Fruit fly (Drosophila melanogaster) whole organism, wandering third instar larva: Measurements from ENCODE around the gene Dic2.

ENCODE experiments used
- Abd-B ChIP-seq: fragments of >200 bp; optimal IDR thresholded peaks from 2 replicates; lab custom pipeline; 2017; ENCODE audit warnings: missing biosample characterization, missing genetic modification characterization
- CG32264 ChIP-seq: fragments of 200-800 bp; sonication (Bioruptor generic); optimal IDR thresholded peaks from 2 replicates; lab custom pipeline; 2016; ENCODE audit warnings: missing biosample characterization, missing genetic modification characterization
- CG9705 ChIP-seq: fragments of 200-800 bp; sonication (Bioruptor generic); optimal IDR thresholded peaks from 2 replicates; lab custom pipeline; 2018; ENCODE audit warnings: missing biosample characterization, mild to moderate bottlenecking, missing genetic modification characterization
- Dfd ChIP-seq: fragments of >200 bp; optimal IDR thresholded peaks from 2 replicates; lab custom pipeline; 2017; ENCODE audit warnings: missing biosample characterization, missing genetic modification characterization
- Dif ChIP-seq: fragments of 200-275, 200-300 bp; sonication (Bioruptor generic); optimal IDR thresholded peaks from 2 replicates; lab custom pipeline; 2018; ENCODE audit warnings: missing biosample characterization, missing genetic modification characterization; ENCODE audit not compliant: partially characterized antibody
- GATAd ChIP-seq: sonication (Bioruptor generic); optimal IDR thresholded peaks from 2 replicates; lab custom pipeline; 2016; ENCODE audit warnings: missing biosample characterization, missing genetic modification characterization
- Hnf4 ChIP-seq: fragments of 200-800 bp; sonication (Bioruptor generic); optimal IDR thresholded peaks from 2 replicates; lab custom pipeline; 2016; ENCODE audit warnings: missing biosample characterization, mild to moderate bottlenecking, missing genetic modification characterization
- Hr78 ChIP-seq: fragments of >200 bp; optimal IDR thresholded peaks from 2 replicates; lab custom pipeline; 2017; ENCODE audit warnings: missing biosample characterization, missing genetic modification characterization
- Hr83 ChIP-seq: fragments of 200-300 bp; sonication (Bioruptor generic); optimal IDR thresholded peaks from 2 replicates; lab custom pipeline; 2016; ENCODE audit warnings: missing biosample characterization, mild to moderate bottlenecking, missing genetic modification characterization, moderate library complexity; ENCODE audit not compliant: poor library complexity, severe bottlenecking
- Jra ChIP-seq: sonication (Bioruptor generic); optimal IDR thresholded peaks from 2 replicates; lab custom pipeline; 2016; ENCODE audit warnings: missing biosample characterization, missing genetic modification characterization
- Mio ChIP-seq: sonication (Bioruptor generic); optimal IDR thresholded peaks from 2 replicates; lab custom pipeline; 2016; ENCODE audit warnings: missing biosample characterization, missing genetic modification characterization
- OdsH ChIP-seq: fragments of 200-800 bp; sonication (Bioruptor generic); optimal IDR thresholded peaks from 2 replicates; lab custom pipeline; 2016; ENCODE audit warnings: missing biosample characterization, mild to moderate bottlenecking, missing genetic modification characterization
- Rel ChIP-seq, 2 experiments: fragments of 200-800 bp; sonication (Bioruptor generic) in 1 of 2; optimal IDR thresholded peaks; 2 replicates in 1 of 2; 3 replicates in 1 of 2; lab custom pipeline; 2016 to 2019; ENCODE audit warnings: mild to moderate bottlenecking in 2 of 2, missing biosample characterization in 2 of 2, missing genetic modification characterization in 2 of 2, moderate library complexity in 1 of 2
- Sp1 ChIP-seq: fragments of 200-800 bp; sonication (Bioruptor generic); optimal IDR thresholded peaks from 3 replicates; lab custom pipeline; 2019; ENCODE audit warnings: missing biosample characterization, mild to moderate bottlenecking, missing genetic modification characterization, moderate library complexity
- Vsx2 ChIP-seq: fragments of 200-300, 225-300 bp; sonication (Bioruptor generic); optimal IDR thresholded peaks from 2 replicates; lab custom pipeline; 2018; ENCODE audit warnings: missing biosample characterization, missing genetic modification characterization; ENCODE audit not compliant: partially characterized antibody
- br ChIP-seq: fragments of 200-800 bp; sonication (Bioruptor generic); optimal IDR thresholded peaks from 2 replicates; lab custom pipeline; 2016; ENCODE audit warnings: missing biosample characterization, missing genetic modification characterization
- brk ChIP-seq: fragments of 200-800 bp; sonication (Bioruptor generic); optimal IDR thresholded peaks from 2 replicates; lab custom pipeline; 2016; ENCODE audit warnings: missing biosample characterization, mild to moderate bottlenecking, missing genetic modification characterization
- dl ChIP-seq, 2 experiments: fragments of 175-275, 200-275 bp in 1 of 2; fragments of 200-275 bp in 1 of 2; sonication (Bioruptor generic); optimal IDR thresholded peaks; lab custom pipeline; 2018; ENCODE audit warnings: mild to moderate bottlenecking in 2 of 2, missing biosample characterization in 2 of 2, missing genetic modification characterization in 2 of 2, moderate library complexity in 2 of 2; ENCODE audit not compliant: partially characterized antibody in 2 of 2, insufficient read depth in 1 of 2
- dmrt93B ChIP-seq: fragments of 200-800 bp; sonication (Bioruptor generic); optimal IDR thresholded peaks from 2 replicates; lab custom pipeline; 2018; ENCODE audit warnings: missing biosample characterization, mild to moderate bottlenecking, missing genetic modification characterization
- dsf ChIP-seq: sonication (Bioruptor generic); optimal IDR thresholded peaks from 2 replicates; lab custom pipeline; 2016; ENCODE audit warnings: missing biosample characterization, missing genetic modification characterization, borderline replicate concordance
- foxo ChIP-seq, 2 experiments: fragments of 200-800 bp; sonication (Bioruptor generic); optimal IDR thresholded peaks; 2 replicates in 1 of 2; 3 replicates in 1 of 2; lab custom pipeline; 2016 to 2017; ENCODE audit warnings: missing biosample characterization in 2 of 2, missing genetic modification characterization in 2 of 2
- fru ChIP-seq: fragments of 200-800 bp; sonication (Bioruptor generic); optimal IDR thresholded peaks from 3 replicates; lab custom pipeline; 2016; ENCODE audit warnings: missing biosample characterization, mild to moderate bottlenecking, missing genetic modification characterization
- h ChIP-seq: fragments of 200-800 bp; sonication (Bioruptor generic); optimal IDR thresholded peaks from 3 replicates; lab custom pipeline; 2016; ENCODE audit warnings: missing biosample characterization, mild to moderate bottlenecking, missing genetic modification characterization
- jim ChIP-seq: fragments of 175-275, 200-325 bp; sonication (Bioruptor generic); optimal IDR thresholded peaks from 2 replicates; lab custom pipeline; 2016; ENCODE audit warnings: missing biosample characterization, mild to moderate bottlenecking, missing genetic modification characterization
- pan ChIP-seq: fragments of >200 bp; optimal IDR thresholded peaks from 2 replicates; lab custom pipeline; 2017
- psq ChIP-seq: fragments of 200-800 bp; sonication (Bioruptor generic); optimal IDR thresholded peaks from 3 replicates; lab custom pipeline; 2017; ENCODE audit warnings: missing biosample characterization, mild to moderate bottlenecking, missing genetic modification characterization, moderate library complexity
- rgr ChIP-seq: fragments of 200-800 bp; sonication (Bioruptor generic); optimal IDR thresholded peaks from 3 replicates; lab custom pipeline; 2016; ENCODE audit warnings: missing biosample characterization, mild to moderate bottlenecking, missing genetic modification characterization
- sage ChIP-seq: fragments of 200-800 bp; sonication (Bioruptor generic); optimal IDR thresholded peaks from 2 replicates; lab custom pipeline; 2016; ENCODE audit warnings: missing biosample characterization, mild to moderate bottlenecking, missing genetic modification characterization
- sv ChIP-seq: fragments of 200-800 bp; sonication (Bioruptor generic); optimal IDR thresholded peaks from 3 replicates; lab custom pipeline; 2016; ENCODE audit warnings: missing biosample characterization, missing genetic modification characterization
- usp ChIP-seq: fragments of >200 bp; optimal IDR thresholded peaks from 2 replicates; lab custom pipeline; 2017; ENCODE audit warnings: missing biosample characterization, missing genetic modification characterization
- woc ChIP-seq: sonication (Bioruptor generic); optimal IDR thresholded peaks from 2 replicates; lab custom pipeline; 2016; ENCODE audit warnings: missing biosample characterization, mild to moderate bottlenecking, missing genetic modification characterization

Gene Dic2

DNA sequence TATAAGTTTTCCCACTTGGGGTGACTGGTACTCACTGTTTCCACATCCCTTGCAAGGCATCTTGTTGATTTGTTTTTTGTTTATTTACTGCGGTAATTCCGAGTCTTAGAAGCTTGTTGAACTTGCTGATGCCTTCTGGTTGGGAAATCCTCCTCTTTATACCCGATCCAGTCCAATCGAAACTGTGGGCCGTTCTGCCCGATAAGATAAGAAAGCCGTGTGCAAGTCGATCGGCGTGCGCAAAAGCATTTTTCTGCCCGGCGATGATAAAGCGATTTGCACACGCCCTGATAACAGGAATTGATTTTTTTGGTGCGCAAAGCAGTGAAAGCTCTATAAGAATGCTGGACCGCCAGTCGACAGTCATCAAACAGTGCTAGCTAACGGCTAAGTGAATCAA, 33.3 kb upstream of the Dic2 start, which contains the start of the genes MtnE and MtnD:
Gene MtnE, minus strand, starts transcription at position 130 of the 400 bp plus-strand sequence.
Gene MtnD, plus strand, starts transcription at position 388 of the 400 bp plus-strand sequence.
- TF ChIP-seq Dif (GFP tag; lab: Kevin White, UChicago) (peak; percentile 6), dl (GFP tag; optimal IDR thresholded peaks at IDR 0.05; lab: Kevin White, UChicago; ENCODE audit: insufficient read depth in 1 of 2, partially characterized antibody in 2 of 2) (peak in 1 of 2 experiments; percentile 38), Rel (GFP tag; optimal IDR thresholded peaks at IDR 0.05; lab: Kevin White, UChicago) (no peak), Rel (tag; optimal IDR thresholded peaks at IDR 0.05; lab: Kevin White, UChicago) (peak; percentile 74), Vsx2 (GFP tag; lab: Kevin White, UChicago) (peak; percentile 83), fru (GFP tag; lab: Kevin White, UChicago) (peak; percentile 41), pan (lab: Kevin White, UChicago) (no peak), sage (peak; percentile 45), Abd-B (GFP tag; lab: Kevin White, UChicago) (no peak), h (GFP tag; lab: Kevin White, UChicago) (peak; percentile 78)

DNA sequence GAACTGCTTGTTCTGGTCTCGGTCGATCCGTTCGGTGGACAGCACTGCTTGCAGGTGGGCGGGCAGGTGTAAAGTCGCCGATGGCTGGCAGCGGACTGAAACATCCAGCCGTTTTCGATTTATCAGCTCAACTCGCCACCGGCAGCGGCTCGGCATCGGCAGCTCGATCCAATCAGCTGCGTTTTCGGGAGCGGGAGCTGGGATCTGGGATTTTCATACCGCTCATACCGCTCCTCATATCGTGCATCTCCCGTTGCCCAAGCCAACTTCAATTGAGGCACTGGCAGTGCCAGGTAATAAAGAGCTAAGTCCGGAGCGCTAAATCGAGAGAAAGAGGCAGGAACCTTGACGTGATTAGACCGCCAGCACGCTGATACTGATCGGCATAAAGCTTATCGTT, 11.1 kb upstream of the Dic2 start, which contains the start of gene MFS9:
Gene MFS9, minus strand, starts transcription at position 101 of the 400 bp plus-strand sequence.
- no peak for TF ChIP-seq dsf (GFP tag; lab: Kevin White, UChicago)
- no peak for TF ChIP-seq fru (GFP tag; lab: Kevin White, UChicago)
- TF ChIP-seq usp = no peak

DNA sequence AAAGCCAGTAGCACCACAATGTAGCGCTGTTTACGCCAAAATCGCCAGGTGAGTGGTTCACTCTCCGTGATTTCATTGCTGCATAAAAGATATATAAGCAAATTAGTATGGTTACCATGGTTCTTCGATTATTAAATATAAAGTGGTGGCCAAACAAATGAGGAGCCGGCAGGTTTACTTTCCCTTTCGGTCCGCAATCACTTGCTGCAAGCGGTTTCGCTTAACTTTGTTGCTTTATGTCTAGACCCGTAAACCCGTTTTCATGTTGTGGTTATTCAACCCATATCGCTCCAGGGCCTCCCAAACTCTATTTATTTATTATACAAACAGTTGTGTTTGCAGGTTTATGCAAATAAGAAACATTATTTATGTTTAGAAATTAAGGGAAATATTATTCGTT, 8.2 kb upstream of the Dic2 start:
- TF ChIP-seq CG32264 (GFP tag; lab: Kevin White, UChicago) = no peak
- TF ChIP-seq Dfd = no peak
- TF ChIP-seq CG9705 (GFP tag; lab: Kevin White, UChicago) = no peak
- no peak for TF ChIP-seq woc (GFP tag; lab: Kevin White, UChicago)
- TF ChIP-seq GATAd (GFP tag; lab: Kevin White, UChicago) = no peak
- no peak for TF ChIP-seq sage
- TF ChIP-seq pan (lab: Kevin White, UChicago) = no peak
- no peak for TF ChIP-seq Vsx2 (GFP tag; lab: Kevin White, UChicago)
- no peak for TF ChIP-seq rgr (GFP tag; lab: Kevin White, UChicago)
- TF ChIP-seq fru (GFP tag; lab: Kevin White, UChicago) = no peak
- no peak for TF ChIP-seq jim (GFP tag; lab: Kevin White, UChicago)
- no peak for TF ChIP-seq Jra (GFP tag; lab: Kevin White, UChicago)
- TF ChIP-seq Hr83 (GFP tag; lab: Kevin White, UChicago) = no peak
- no peak for TF ChIP-seq h (GFP tag; lab: Kevin White, UChicago)
- no peak for TF ChIP-seq OdsH
- no peak for TF ChIP-seq Sp1
- no peak for TF ChIP-seq brk (GFP tag; lab: Kevin White, UChicago)

DNA sequence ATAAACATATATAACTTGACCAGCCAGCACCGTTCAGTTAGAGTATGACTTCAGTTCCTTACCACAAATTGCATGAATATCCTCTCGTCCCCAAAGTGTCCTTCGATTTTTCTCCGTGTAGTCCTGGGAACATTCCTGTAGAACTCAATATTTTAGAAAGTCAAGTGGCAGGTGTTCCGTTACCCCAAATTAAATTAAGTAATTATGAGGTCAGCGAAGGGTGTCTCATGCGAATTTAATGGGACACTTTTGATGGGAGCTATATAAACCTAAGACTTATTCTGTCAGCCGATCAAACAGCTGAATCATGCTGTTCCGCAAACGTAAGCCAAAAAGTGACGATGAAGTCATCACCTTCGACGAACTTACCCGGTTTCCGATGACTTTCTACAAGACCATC, 3.3 kb upstream of the Dic2 start, which contains the start of gene Or92a:
Gene Or92a, plus strand, starts transcription at position 301 of the 400 bp plus-strand sequence.
- no peak for TF ChIP-seq foxo (GFP tag; optimal IDR thresholded peaks at IDR 0.05; lab: Kevin White, UChicago)
- no peak for TF ChIP-seq br (GFP tag; lab: Kevin White, UChicago)
- no peak for TF ChIP-seq Mio (GFP tag; lab: Kevin White, UChicago)
- TF ChIP-seq woc (GFP tag; lab: Kevin White, UChicago) = no peak
- TF ChIP-seq jim (GFP tag; lab: Kevin White, UChicago) = no peak
- no peak for TF ChIP-seq rgr (GFP tag; lab: Kevin White, UChicago)
- no peak for TF ChIP-seq sage
- TF ChIP-seq Abd-B (GFP tag; lab: Kevin White, UChicago) = no peak
- no peak for TF ChIP-seq psq (GFP tag; lab: Kevin White, UChicago)
- no peak for TF ChIP-seq dmrt93B (GFP tag; lab: Kevin White, UChicago)
- no peak for TF ChIP-seq Jra (GFP tag; lab: Kevin White, UChicago)
- no peak for TF ChIP-seq dsf (GFP tag; lab: Kevin White, UChicago)
- TF ChIP-seq CG9705 (GFP tag; lab: Kevin White, UChicago) = no peak
- TF ChIP-seq, all 38 proteins: peak for 0

DNA sequence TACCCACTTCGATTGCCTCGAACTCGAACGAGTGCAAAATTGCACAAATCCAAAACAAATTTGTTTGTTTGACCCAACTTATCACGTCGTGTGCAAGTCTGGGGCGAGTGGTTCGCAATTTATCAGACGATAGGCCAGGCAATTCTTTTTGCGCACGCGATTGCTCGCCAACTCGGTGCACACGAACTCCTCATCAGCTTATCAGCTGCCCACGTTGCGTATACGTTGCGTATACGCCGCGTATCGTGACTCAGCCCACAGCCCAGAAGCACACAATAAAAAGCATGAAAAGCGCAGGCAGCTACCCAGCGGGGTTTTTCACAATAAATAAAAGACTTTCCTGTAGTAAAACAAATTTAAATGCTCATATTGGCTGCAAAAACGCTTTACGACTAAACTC, 2.4 kb upstream of the Dic2 start, which contains the start of gene MtnB:
Gene MtnB, minus strand, starts transcription at position 101 of the 400 bp plus-strand sequence.
- TF ChIP-seq sage (no peak), h (GFP tag; lab: Kevin White, UChicago) (no peak), Hr78 (no peak), sv (GFP tag; lab: Kevin White, UChicago) (no peak), Dif (GFP tag; lab: Kevin White, UChicago) (no peak), Sp1 (no peak), Hnf4 (GFP tag; lab: Kevin White, UChicago) (no peak), woc (GFP tag; lab: Kevin White, UChicago) (no peak), Vsx2 (GFP tag; lab: Kevin White, UChicago) (no peak), usp (no peak), fru (GFP tag; lab: Kevin White, UChicago) (no peak), OdsH (no peak)
